Worm (Caenorhabditis elegans) whole organism, L4 larva: ENCODE measurements around the gene Y39G8B.5.

ENCODE experiments used
- Y75B8A.6 ChIP-seq: fragments of 200-800 bp; sonication (Bioruptor generic); IDR thresholded peaks from 2 replicates; pipeline ENCODE4 v1.3.6; 2022; ENCODE audit warnings: missing genetic modification reagents, missing genetic modification characterization, missing compliant biosample characterization
- lin-15B ChIP-seq: fragments of 150-350 bp; sonication (generic microtip); optimal IDR thresholded peaks from 3 replicates; lab custom pipeline; 2014; ENCODE audit warnings: missing biosample characterization, missing genetic modification characterization
- nhr-28 ChIP-seq: fragments of 150-350 bp; optimal IDR thresholded peaks from 2 replicates; lab custom pipeline; 2014; ENCODE audit warnings: missing biosample characterization, missing genetic modification characterization
- snpc-4 ChIP-seq: fragments of 150-350 bp; optimal IDR thresholded peaks from 2 replicates; lab custom pipeline; 2014; ENCODE audit warnings: missing biosample characterization, missing genetic modification characterization
- unc-130 ChIP-seq: sonication (generic microtip); optimal IDR thresholded peaks from 2 replicates; lab custom pipeline; 2016; ENCODE audit warnings: missing genetic modification reagents, missing genetic modification characterization, missing compliant biosample characterization
- zag-1 ChIP-seq: fragments of 150-350 bp; optimal IDR thresholded peaks from 2 replicates; lab custom pipeline; 2014; ENCODE audit warnings: missing biosample characterization, missing genetic modification characterization

DNA sequence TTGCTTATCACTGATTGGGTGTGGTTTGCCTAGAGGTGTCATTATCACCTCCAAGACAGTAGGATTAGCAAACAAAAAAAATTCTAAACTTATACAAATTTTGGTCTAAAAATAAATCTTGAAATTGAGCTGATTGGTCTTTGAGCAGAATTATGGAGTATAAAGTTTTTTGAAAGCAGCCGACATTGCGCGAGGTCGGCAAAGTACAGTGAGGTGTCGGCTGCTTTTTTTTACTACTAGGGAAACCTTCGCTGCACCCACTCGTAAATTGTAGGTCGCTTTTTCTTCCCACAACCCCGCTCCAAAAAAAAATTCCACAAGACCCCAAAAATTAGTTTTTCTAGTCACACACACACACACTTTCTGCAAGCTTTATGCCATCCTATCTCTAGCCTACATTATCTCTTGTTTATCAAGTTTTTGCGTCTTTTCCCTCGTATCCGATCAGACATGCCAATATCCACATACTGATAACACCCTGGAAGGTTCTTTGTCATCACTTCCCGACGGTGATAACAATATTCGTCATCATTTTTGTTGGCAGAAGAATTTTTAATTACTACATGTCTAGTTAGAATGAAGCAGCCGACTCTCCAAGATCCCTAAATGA is 12.3 kb upstream of the Y39G8B.5 start:
- TF ChIP-seq Y75B8A.6 (GFP tag; lab: Robert Waterston, UW): no peak
- no peak for TF ChIP-seq lin-15B
- TF ChIP-seq unc-130 (GFP tag; lab: Kevin White, UChicago): no peak
- peak; percentile 41 for TF ChIP-seq snpc-4
- TF ChIP-seq zag-1 (tag; lab: Kevin White, UChicago): no peak
- peak; percentile 51 for TF ChIP-seq nhr-28 (tag; lab: Kevin White, UChicago)
